Worm (Caenorhabditis elegans) whole organism, early embryonic: ENCODE results near the gene C04G2.10.

Experiments
- B0310.2 ChIP-seq: sonication (generic microtip); optimal IDR thresholded peaks from 2 replicates; lab custom pipeline; 2016; ENCODE audit warnings: mild to moderate bottlenecking, missing genetic modification characterization, missing compliant biosample characterization
- F13C5.2 ChIP-seq: sonication (generic microtip); optimal IDR thresholded peaks from 2 replicates; lab custom pipeline; 2017; ENCODE audit warnings: mild to moderate bottlenecking, missing genetic modification characterization, inconsistent platforms, missing compliant biosample characterization
- aly-1 ChIP-seq: sonication (generic microtip); optimal IDR thresholded peaks from 2 replicates; lab custom pipeline; 2016; ENCODE audit warnings: missing genetic modification characterization, missing compliant biosample characterization
- ama-1 ChIP-seq: fragments of 150-350 bp; optimal IDR thresholded peaks from 2 replicates; lab custom pipeline; 2014
- ceh-13 ChIP-seq: fragments of 200-800 bp; sonication (Bioruptor generic); optimal IDR thresholded peaks from 2 replicates; lab custom pipeline; 2018; ENCODE audit warnings: mild to moderate bottlenecking, missing genetic modification characterization, missing compliant biosample characterization
- ceh-36 ChIP-seq: sonication (generic microtip); optimal IDR thresholded peaks from 2 replicates; lab custom pipeline; 2016; ENCODE audit warnings: missing genetic modification characterization, inconsistent platforms, missing compliant biosample characterization
- ets-7 ChIP-seq: sonication (generic microtip); optimal IDR thresholded peaks from 2 replicates; lab custom pipeline; 2016; ENCODE audit warnings: missing genotype, missing genetic modification characterization, missing compliant biosample characterization
- flt-1 ChIP-seq: fragments of 200-800 bp; sonication (Bioruptor generic); IDR thresholded peaks from 2 replicates; pipeline ENCODE4 v1.3.6; 2022; ENCODE audit warnings: missing genetic modification characterization, missing compliant biosample characterization
- hmbx-1 ChIP-seq: sonication (generic microtip); optimal IDR thresholded peaks from 2 replicates; lab custom pipeline; 2016; ENCODE audit warnings: mild to moderate bottlenecking, missing genetic modification characterization, missing compliant biosample characterization
- hmg-4 ChIP-seq: fragments of 200-800 bp; sonication (Bioruptor generic); optimal IDR thresholded peaks from 2 replicates; lab custom pipeline; 2018; ENCODE audit warnings: mild to moderate bottlenecking, missing genetic modification characterization, missing compliant biosample characterization
- hnd-1 ChIP-seq: sonication (generic microtip); optimal IDR thresholded peaks from 2 replicates; lab custom pipeline; 2016; ENCODE audit warnings: missing genetic modification characterization, missing compliant biosample characterization
- pes-1 ChIP-seq: fragments of 200-800 bp; sonication (Bioruptor generic); IDR thresholded peaks from 2 replicates; pipeline ENCODE4 v1.3.6; 2022; ENCODE audit warnings: missing genetic modification reagents, missing genetic modification characterization, missing compliant biosample characterization
- scrt-1 ChIP-seq: fragments of 200-800 bp; sonication (Bioruptor generic); IDR thresholded peaks from 2 replicates; pipeline ENCODE4 v1.3.6; 2022; ENCODE audit warnings: missing genetic modification characterization, missing compliant biosample characterization
- sea-1 ChIP-seq: fragments of 200-800 bp; sonication (Bioruptor generic); conservative IDR thresholded peaks from 2 replicates; pipeline ENCODE4 v1.3.6; 2022; ENCODE audit warnings: missing genetic modification characterization, missing compliant biosample characterization
- tbx-11 ChIP-seq: fragments of 200-800 bp; sonication (Bioruptor generic); IDR thresholded peaks from 2 replicates; pipeline ENCODE4 v1.3.6; 2022; ENCODE audit warnings: missing genetic modification characterization, missing compliant biosample characterization
- tbx-37 ChIP-seq: fragments of 200-800 bp; sonication (Bioruptor generic); conservative IDR thresholded peaks from 2 replicates; pipeline ENCODE4 v1.3.6; 2022; ENCODE audit warnings: missing genetic modification reagents, missing genetic modification characterization, missing compliant biosample characterization
- tra-4 ChIP-seq: sonication (generic microtip); optimal IDR thresholded peaks from 2 replicates; lab custom pipeline; 2017; ENCODE audit warnings: missing genetic modification characterization, missing compliant biosample characterization

Gene C04G2.10

ce11 chrIV:10084323-10084959 is 30.8 kb upstream of the C04G2.10 start, which contains the start of gene W01B6.8:
Gene W01B6.8 (minus strand): TSS chrIV:10084373.
- no peak for TF ChIP-seq tra-4
- 0 out of 2 replicates have a peak, but pooled peaks have one; percentile 56 for TF ChIP-seq sea-1 (GFP tag; lab: Robert Waterston, UW)

ce11 chrIV:10085401-10086187 is 29.6 kb upstream of the C04G2.10 start, which contains the start of the genes col-2 and ndc-80:
Gene col-2 (minus strand): TSS chrIV:10085451.
Gene ndc-80 (plus strand): TSS chrIV:10086137.
- TF ChIP-seq F13C5.2 (tag; lab: Kevin White, UChicago) (peak; percentile 48), pes-1 (no peak; the same call in 1 of the 2 replicates)

- TF ChIP-seq aly-1 (tag; lab: Kevin White, UChicago) (no peak), B0310.2 (no peak), ets-7 (no peak), ceh-36 (no peak), tra-4 (no peak), flt-1 (GFP tag; lab: Robert Waterston, UW) (no peak), sea-1 (GFP tag; lab: Robert Waterston, UW) (no peak), tbx-11 (GFP tag; lab: Robert Waterston, UW) (no peak), tbx-37 (GFP tag; lab: Robert Waterston, UW) (no peak), hmbx-1 (tag; lab: Kevin White, UChicago) (no peak), F13C5.2 (tag; lab: Kevin White, UChicago) (no peak), ama-1 (lab: Kevin White, UChicago) (no peak), pes-1 (no peak), ceh-13 (GFP tag; lab: Kevin White, UChicago) (no peak), hnd-1 (tag; lab: Kevin White, UChicago) (no peak), scrt-1 (GFP tag; lab: Robert Waterston, UW) (no peak), hmg-4 (GFP tag; lab: Kevin White, UChicago) (no peak)
Observed at ce11 chrIV:10089777-10090176, 25.5 kb upstream of the C04G2.10 start, which contains the start of gene ttr-39. Gene ttr-39 (minus strand): TSS chrIV:10089877.

ce11 chrIV:10090358-10090757 is 24.9 kb upstream of the C04G2.10 start, which contains the start of gene ttbk-5:
Gene ttbk-5 (plus strand): TSS chrIV:10090658.
- TF ChIP-seq sea-1 (GFP tag; lab: Robert Waterston, UW) (no peak), aly-1 (tag; lab: Kevin White, UChicago) (no peak), pes-1 (no peak), B0310.2 (no peak), ceh-13 (GFP tag; lab: Kevin White, UChicago) (no peak), hmbx-1 (tag; lab: Kevin White, UChicago) (no peak), hnd-1 (tag; lab: Kevin White, UChicago) (no peak)

ce11 chrIV:10095171-10095570 is 20.1 kb upstream of the C04G2.10 start, which contains the start of the genes C04G2.5 and msp-36:
Gene C04G2.5 (minus strand): TSS chrIV:10095271.
Gene msp-36 (plus strand): TSS chrIV:10095433.
- TF ChIP-seq hmg-4 (GFP tag; lab: Kevin White, UChicago): no peak
- no peak for TF ChIP-seq hmbx-1 (tag; lab: Kevin White, UChicago)
- no peak for TF ChIP-seq tbx-11 (GFP tag; lab: Robert Waterston, UW)
- TF ChIP-seq ama-1 (lab: Kevin White, UChicago): no peak
- TF ChIP-seq flt-1 (GFP tag; lab: Robert Waterston, UW): no peak
- TF ChIP-seq B0310.2: no peak
- no peak for TF ChIP-seq tra-4
- no peak for TF ChIP-seq pes-1
- no peak for TF ChIP-seq ets-7
- no peak for TF ChIP-seq sea-1 (GFP tag; lab: Robert Waterston, UW)
- no peak for TF ChIP-seq scrt-1 (GFP tag; lab: Robert Waterston, UW)
- TF ChIP-seq ceh-36: no peak
- no peak for TF ChIP-seq hnd-1 (tag; lab: Kevin White, UChicago)
- no peak for TF ChIP-seq ceh-13 (GFP tag; lab: Kevin White, UChicago)
- TF ChIP-seq tbx-37 (GFP tag; lab: Robert Waterston, UW): no peak
- TF ChIP-seq F13C5.2 (tag; lab: Kevin White, UChicago): no peak
- no peak for TF ChIP-seq aly-1 (tag; lab: Kevin White, UChicago)

ce11 chrIV:10096881-10097280 is 18.4 kb upstream of the C04G2.10 start, which contains the start of gene dis-3:
Gene dis-3 (plus strand): TSS chrIV:10097202.
- no peak for TF ChIP-seq hmbx-1 (tag; lab: Kevin White, UChicago)
- no peak for TF ChIP-seq tbx-11 (GFP tag; lab: Robert Waterston, UW)
- TF ChIP-seq hnd-1 (tag; lab: Kevin White, UChicago): no peak
- no peak for TF ChIP-seq F13C5.2 (tag; lab: Kevin White, UChicago)

- TF ChIP-seq flt-1 (GFP tag; lab: Robert Waterston, UW): no peak
- TF ChIP-seq ceh-36: no peak
- TF ChIP-seq tra-4: no peak
- no peak for TF ChIP-seq tbx-11 (GFP tag; lab: Robert Waterston, UW)
- TF ChIP-seq aly-1 (tag; lab: Kevin White, UChicago): no peak
- TF ChIP-seq F13C5.2 (tag; lab: Kevin White, UChicago): no peak
- TF ChIP-seq hmg-4 (GFP tag; lab: Kevin White, UChicago): no peak
- no peak for TF ChIP-seq hnd-1 (tag; lab: Kevin White, UChicago)
- no peak for TF ChIP-seq pes-1
Observed at ce11 chrIV:10110417-10110816, 4.8 kb upstream of the C04G2.10 start, which contains the start of gene egl-38. Gene egl-38 (minus strand): TSS chrIV:10110517.
